Fruit fly (Drosophila melanogaster) whole organism, prepupa: Measurements from ENCODE around the gene CG44195.
A peak's percentile ranks its signal among the peaks of the same experiment; 100 is the strongest.

Experiments
- Blimp-1 ChIP-seq: fragments of 200-800 bp; sonication (Bioruptor generic); optimal IDR thresholded peaks from 3 replicates; lab custom pipeline; 2017; ENCODE audit warnings: missing biosample characterization, missing genetic modification characterization, mild to moderate bottlenecking, moderate library complexity, missing genetic modification reagents
- CG10631 ChIP-seq: fragments of 200-800 bp; sonication (Bioruptor generic); optimal IDR thresholded peaks from 2 replicates; lab custom pipeline; 2016; ENCODE audit warnings: missing biosample characterization, missing genetic modification characterization
- CG10669 ChIP-seq: fragments of 200-800 bp; sonication (Bioruptor generic); optimal IDR thresholded peaks from 3 replicates; lab custom pipeline; 2018; ENCODE audit warnings: missing biosample characterization, mild to moderate bottlenecking, missing genetic modification characterization, moderate library complexity
- CG11294 ChIP-seq: fragments of 200-800 bp; sonication (Bioruptor generic); IDR thresholded peaks from 2 replicates; pipeline ENCODE4 v1.3.6; 2022; ENCODE audit warnings: missing biosample characterization, missing genetic modification characterization
- CG11762 ChIP-seq: fragments of 200-800 bp; sonication (Bioruptor generic); optimal IDR thresholded peaks from 3 replicates; lab custom pipeline; 2016; ENCODE audit warnings: missing biosample characterization, missing genetic modification characterization; ENCODE audit not compliant: insufficient read depth
- CG11902 ChIP-seq: fragments of 200-800 bp; sonication (Bioruptor generic); optimal IDR thresholded peaks from 3 replicates; lab custom pipeline; 2016; ENCODE audit warnings: missing biosample characterization, missing genetic modification characterization
- CG1621 ChIP-seq: fragments of 200-800 bp; sonication (Bioruptor generic); optimal IDR thresholded peaks from 3 replicates; lab custom pipeline; 2018; ENCODE audit warnings: missing biosample characterization, mild to moderate bottlenecking, missing genetic modification characterization
- CG16779 ChIP-seq: fragments of 200-800 bp; sonication (Bioruptor generic); optimal IDR thresholded peaks from 3 replicates; lab custom pipeline; 2017; ENCODE audit warnings: missing biosample characterization, mild to moderate bottlenecking, missing genetic modification characterization
- CG3032 ChIP-seq: fragments of 200-800 bp; optimal IDR thresholded peaks from 2 replicates; lab custom pipeline; 2019; ENCODE audit warnings: missing biosample characterization, mild to moderate bottlenecking, missing genetic modification characterization, moderate library complexity
- CG31627 ChIP-seq: fragments of 200-800 bp; sonication (Bioruptor generic); optimal IDR thresholded peaks from 3 replicates; lab custom pipeline; 2016; ENCODE audit warnings: missing biosample characterization, missing genetic modification characterization
- CG34406 ChIP-seq: fragments of 200-800 bp; sonication (Bioruptor generic); optimal IDR thresholded peaks from 3 replicates; lab custom pipeline; 2016; ENCODE audit warnings: missing biosample characterization, missing genetic modification characterization
- CG3919 ChIP-seq: fragments of 200-800 bp; sonication (Bioruptor generic); optimal IDR thresholded peaks from 3 replicates; lab custom pipeline; 2016; ENCODE audit warnings: missing biosample characterization, missing genetic modification characterization
- CG4318 ChIP-seq: fragments of 200-800 bp; sonication (Bioruptor generic); optimal IDR thresholded peaks from 3 replicates; lab custom pipeline; 2017; ENCODE audit warnings: missing biosample characterization, mild to moderate bottlenecking, missing genetic modification characterization
- CG6163 ChIP-seq: fragments of 200-800 bp; sonication (Bioruptor generic); IDR thresholded peaks from 3 replicates; pipeline ENCODE4 v1.3.6; 2022; ENCODE audit warnings: missing biosample characterization, missing genetic modification characterization
- CG6276 ChIP-seq: fragments of 200-800 bp; sonication (Bioruptor generic); optimal IDR thresholded peaks from 2 replicates; lab custom pipeline; 2017; ENCODE audit warnings: missing biosample characterization, mild to moderate bottlenecking, missing genetic modification characterization
- CG6792 ChIP-seq: fragments of 200-800 bp; sonication (Bioruptor generic); optimal IDR thresholded peaks from 3 replicates; lab custom pipeline; 2016; ENCODE audit warnings: missing biosample characterization, missing genetic modification characterization
- CG6808 ChIP-seq: fragments of 200-800 bp; sonication (Bioruptor generic); optimal IDR thresholded peaks from 3 replicates; lab custom pipeline; 2017; ENCODE audit warnings: missing biosample characterization, missing genetic modification characterization, mild to moderate bottlenecking, moderate library complexity, missing genetic modification reagents
- CG6854 ChIP-seq: fragments of 200-800 bp; sonication (Bioruptor generic); optimal IDR thresholded peaks from 2 replicates; lab custom pipeline; 2017; ENCODE audit warnings: missing biosample characterization, mild to moderate bottlenecking, missing genetic modification characterization
- CG8119 ChIP-seq: fragments of 200-800 bp; sonication (Bioruptor generic); IDR thresholded peaks from 3 replicates; pipeline ENCODE4 v1.3.6; 2022; ENCODE audit warnings: missing biosample characterization, missing genetic modification characterization
- CG8632 ChIP-seq: fragments of 200-800 bp; sonication (Bioruptor generic); optimal IDR thresholded peaks from 3 replicates; lab custom pipeline; 2016; ENCODE audit warnings: missing biosample characterization, missing genetic modification characterization
- Eip75B ChIP-seq: fragments of 200-800 bp; sonication (Bioruptor generic); optimal IDR thresholded peaks from 3 replicates; lab custom pipeline; 2016; ENCODE audit warnings: missing biosample characterization, missing genetic modification characterization
- Eip93F ChIP-seq: fragments of 200-800 bp; sonication (Bioruptor generic); optimal IDR thresholded peaks from 2 replicates; lab custom pipeline; 2016; ENCODE audit warnings: missing biosample characterization, mild to moderate bottlenecking, missing genetic modification characterization
- Ets21C ChIP-seq: fragments of 200-800 bp; sonication (Bioruptor generic); optimal IDR thresholded peaks from 3 replicates; lab custom pipeline; 2016; ENCODE audit warnings: missing biosample characterization, missing genetic modification characterization
- Gug ChIP-seq: fragments of 200-800 bp; sonication (Bioruptor generic); IDR thresholded peaks from 2 replicates; pipeline ENCODE4 v1.3.6; 2022; ENCODE audit warnings: missing biosample characterization, missing genetic modification characterization
- Hr38 ChIP-seq: sonication (Bioruptor generic); optimal IDR thresholded peaks from 2 replicates; lab custom pipeline; 2016; ENCODE audit warnings: missing biosample characterization, missing genetic modification characterization
- Hr39 ChIP-seq: fragments of 200-800 bp; sonication (Bioruptor generic); optimal IDR thresholded peaks from 2 replicates; lab custom pipeline; 2016; ENCODE audit warnings: missing biosample characterization, missing genetic modification characterization
- Lpt ChIP-seq: fragments of 200-800 bp; sonication (Bioruptor generic); optimal IDR thresholded peaks from 3 replicates; lab custom pipeline; 2016; ENCODE audit warnings: missing biosample characterization, missing genetic modification characterization
- Met ChIP-seq: fragments of 200-800 bp; sonication (Bioruptor generic); optimal IDR thresholded peaks from 3 replicates; lab custom pipeline; 2016; ENCODE audit warnings: missing biosample characterization, missing genetic modification characterization
- OdsH ChIP-seq: fragments of 200-800 bp; sonication (Bioruptor generic); optimal IDR thresholded peaks from 3 replicates; lab custom pipeline; 2016; ENCODE audit warnings: missing biosample characterization, missing genetic modification characterization
- Sox102F ChIP-seq: fragments of 200-800 bp; sonication (Bioruptor generic); optimal IDR thresholded peaks from 2 replicates; lab custom pipeline; 2016; ENCODE audit warnings: missing biosample characterization, mild to moderate bottlenecking, missing genetic modification characterization
- Sox14 ChIP-seq: fragments of 200-800 bp; sonication (Bioruptor generic); optimal IDR thresholded peaks from 3 replicates; lab custom pipeline; 2016; ENCODE audit warnings: missing biosample characterization, missing genetic modification characterization
- achi ChIP-seq: fragments of 200-800 bp; sonication (Bioruptor generic); optimal IDR thresholded peaks from 3 replicates; lab custom pipeline; 2016; ENCODE audit warnings: missing biosample characterization, missing genetic modification characterization
- acj6 ChIP-seq: fragments of 200-800 bp; sonication (Bioruptor generic); optimal IDR thresholded peaks from 3 replicates; lab custom pipeline; 2016; ENCODE audit warnings: missing biosample characterization, missing genetic modification characterization
- cyc ChIP-seq: fragments of 200-800 bp; sonication (Bioruptor generic); optimal IDR thresholded peaks from 3 replicates; lab custom pipeline; 2016; ENCODE audit warnings: missing biosample characterization, missing genetic modification characterization
- dac ChIP-seq: fragments of 200-800 bp; sonication (Bioruptor generic); optimal IDR thresholded peaks from 2 replicates; lab custom pipeline; 2017; ENCODE audit warnings: missing biosample characterization, mild to moderate bottlenecking, missing genetic modification characterization
- dsx ChIP-seq: fragments of 200-800 bp; optimal IDR thresholded peaks from 3 replicates; lab custom pipeline; 2019; ENCODE audit warnings: missing biosample characterization, mild to moderate bottlenecking, missing genetic modification characterization, moderate library complexity; ENCODE audit not compliant: poor library complexity, severe bottlenecking
- eg ChIP-seq: fragments of 200-800 bp; sonication (Bioruptor generic); IDR thresholded peaks from 3 replicates; pipeline ENCODE4 v1.3.6; 2022; ENCODE audit warnings: missing biosample characterization, missing genetic modification characterization
- esn ChIP-seq: fragments of 200-800 bp; sonication (Bioruptor generic); optimal IDR thresholded peaks from 2 replicates; lab custom pipeline; 2016; ENCODE audit warnings: missing biosample characterization, mild to moderate bottlenecking, missing genetic modification characterization, moderate library complexity
- fd59A ChIP-seq: fragments of 200-800 bp; sonication (Bioruptor generic); optimal IDR thresholded peaks from 2 replicates; lab custom pipeline; 2017; ENCODE audit warnings: missing biosample characterization, mild to moderate bottlenecking, missing genetic modification characterization, missing genetic modification reagents
- fd85E ChIP-seq: fragments of 200-800 bp; sonication (Bioruptor generic); optimal IDR thresholded peaks from 3 replicates; lab custom pipeline; 2016; ENCODE audit warnings: missing biosample characterization, missing genetic modification characterization
- fkh ChIP-seq: fragments of 200-800 bp; sonication (Bioruptor generic); optimal IDR thresholded peaks from 3 replicates; lab custom pipeline; 2017; ENCODE audit warnings: missing biosample characterization, mild to moderate bottlenecking, missing genetic modification characterization, moderate library complexity
- lz ChIP-seq: fragments of 200-800 bp; sonication (Bioruptor generic); optimal IDR thresholded peaks from 3 replicates; lab custom pipeline; 2016; ENCODE audit warnings: missing biosample characterization, missing genetic modification characterization
- net ChIP-seq: fragments of 200-800 bp; sonication (Bioruptor generic); optimal IDR thresholded peaks from 3 replicates; lab custom pipeline; 2016; ENCODE audit warnings: missing biosample characterization, missing genetic modification characterization
- pdm3 ChIP-seq: fragments of 200-800 bp; sonication (Bioruptor generic); optimal IDR thresholded peaks from 3 replicates; lab custom pipeline; 2016; ENCODE audit warnings: missing biosample characterization, missing genetic modification characterization
- salr ChIP-seq, 2 experiments: fragments of 200-800 bp; sonication (Bioruptor generic); optimal IDR thresholded peaks; 3 replicates each; lab custom pipeline; 2016 to 2018; ENCODE audit warnings: missing biosample characterization in 2 of 2, missing genetic modification characterization in 2 of 2, mild to moderate bottlenecking in 1 of 2
- ss ChIP-seq, 2 experiments: fragments of 200-800 bp; sonication (Bioruptor generic); optimal IDR thresholded peaks; 2 replicates in 1 of 2; 3 replicates in 1 of 2; lab custom pipeline; 2017 to 2018; ENCODE audit warnings: mild to moderate bottlenecking in 2 of 2, missing biosample characterization in 2 of 2, missing genetic modification characterization in 2 of 2, moderate library complexity in 1 of 2
- svp ChIP-seq: fragments of 200-800 bp; sonication (Bioruptor generic); peaks from one replicate; lab custom pipeline; 2016; ENCODE audit warnings: missing biosample characterization, missing genetic modification characterization
- topi ChIP-seq: fragments of 200-800 bp; sonication (Bioruptor generic); optimal IDR thresholded peaks from 3 replicates; lab custom pipeline; 2016; ENCODE audit warnings: missing biosample characterization, missing genetic modification characterization

Gene CG44195

DNA sequence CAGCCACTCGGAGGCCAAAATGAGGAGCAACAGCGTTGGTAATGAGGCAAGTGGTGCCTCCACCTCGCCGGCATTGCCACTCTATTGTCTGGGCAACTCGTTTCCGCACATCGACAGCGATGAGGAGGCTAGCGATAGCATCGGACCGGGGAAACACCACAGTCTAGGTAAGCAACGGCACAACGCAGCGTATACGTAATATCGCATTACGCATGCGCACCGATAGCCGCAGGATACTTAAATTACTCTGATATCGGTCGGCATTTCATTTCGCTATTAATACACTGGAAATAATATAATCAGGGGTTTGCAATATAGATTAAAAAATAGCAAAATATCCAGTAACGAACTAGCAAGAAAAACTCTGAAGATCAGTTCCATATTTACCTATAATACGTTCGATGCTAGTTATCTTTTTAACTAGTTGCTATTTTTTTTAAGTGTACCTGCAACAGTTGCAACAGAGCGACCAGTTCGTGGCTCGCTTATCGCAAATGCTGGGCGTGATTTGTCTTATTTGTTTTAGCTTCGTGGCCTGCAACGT lies 77.9 kb downstream of the CG44195 start (continued):
- TF ChIP-seq Lpt (GFP tag; lab: Kevin White, UChicago) (peak; percentile 51), salr (GFP tag; optimal IDR thresholded peaks at IDR 0.05; lab: Kevin White, UChicago) (no peak), CG6808 (GFP tag; lab: Kevin White, UChicago) (no peak), dsx (GFP tag; lab: Kevin White, UChicago) (no peak), CG34406 (GFP tag; lab: Kevin White, UChicago) (no peak), Gug (peak; percentile 72), Hr39 (GFP tag; lab: Kevin White, UChicago) (no peak), CG6163 (GFP tag; lab: Robert Waterston, UW) (peak; percentile 75), Ets21C (GFP tag; lab: Kevin White, UChicago) (no peak), OdsH (no peak), Hr38 (GFP tag; lab: Kevin White, UChicago) (no peak), CG10669 (GFP tag; lab: Kevin White, UChicago) (no peak), fd59A (no peak)
- TF ChIP-seq, all 60 proteins: peak for 9

DNA sequence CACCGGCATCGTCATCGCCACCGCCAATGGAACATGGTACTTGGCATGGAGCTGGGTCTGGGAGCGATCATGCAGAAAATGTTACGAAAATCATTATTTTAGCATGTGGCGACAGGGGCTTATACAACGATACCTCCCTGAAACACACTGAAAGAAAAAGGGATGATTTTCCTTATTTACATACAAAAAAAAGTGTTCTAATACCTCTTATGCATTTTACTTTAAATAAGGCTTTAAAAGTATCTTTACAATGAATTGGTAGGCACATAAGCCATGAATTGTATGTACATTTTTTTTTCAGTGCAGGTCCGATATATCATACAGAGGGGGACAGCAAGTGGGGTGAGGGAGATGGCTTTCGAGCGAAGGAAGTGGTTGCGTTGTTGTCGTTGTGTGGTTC lies 81.2 kb downstream of the CG44195 start:
- TF ChIP-seq Lpt (GFP tag; lab: Kevin White, UChicago) = no peak
- TF ChIP-seq Hr39 (GFP tag; lab: Kevin White, UChicago) = peak; percentile 84
- peak; percentile 32 for TF ChIP-seq CG6276 (GFP tag; lab: Kevin White, UChicago)
- peak; percentile 48 for TF ChIP-seq CG3032 (tag; lab: Kevin White, UChicago)
- no peak for TF ChIP-seq CG11294 (GFP tag; lab: Robert Waterston, UW)
- peak; percentile 70 for TF ChIP-seq CG6792 (GFP tag; lab: Kevin White, UChicago)
- peak; percentile 76 for TF ChIP-seq Eip75B (GFP tag; lab: Kevin White, UChicago)
- TF ChIP-seq CG11762 (GFP tag; lab: Kevin White, UChicago) = peak; percentile 47
- peak; percentile 75 for TF ChIP-seq acj6
- peak; percentile 49; the same call in 1 of the 3 replicates for TF ChIP-seq CG8119
- TF ChIP-seq salr (GFP tag; optimal IDR thresholded peaks at IDR 0.05; lab: Kevin White, UChicago) = peak; percentile 22 to 32
- peak; percentile 86 for TF ChIP-seq esn
- TF ChIP-seq CG3919 (GFP tag; lab: Kevin White, UChicago) = peak; percentile 74
- peak; percentile 43 for TF ChIP-seq fd59A
- TF ChIP-seq CG11902 (GFP tag; lab: Kevin White, UChicago) = peak; percentile 63
- TF ChIP-seq achi (GFP tag; lab: Kevin White, UChicago) = peak; percentile 69
- TF ChIP-seq CG6163 (GFP tag; lab: Robert Waterston, UW) = peak; percentile 80
- TF ChIP-seq pdm3 (GFP tag; lab: Kevin White, UChicago) = peak; percentile 71
- TF ChIP-seq Blimp-1 (GFP tag; lab: Kevin White, UChicago) = no peak
- peak; percentile 69 for TF ChIP-seq CG10631 (GFP tag; lab: Kevin White, UChicago)
- TF ChIP-seq lz (GFP tag; lab: Kevin White, UChicago) = peak; percentile 77
- TF ChIP-seq ss (GFP tag; optimal IDR thresholded peaks at IDR 0.05; lab: Kevin White, UChicago) = peak; percentile 46 to 54
- TF ChIP-seq CG4318 (GFP tag; lab: Kevin White, UChicago) = peak; percentile 13
- TF ChIP-seq topi (GFP tag; lab: Kevin White, UChicago) = peak; percentile 82
- peak; percentile 81 for TF ChIP-seq CG31627 (GFP tag; lab: Kevin White, UChicago)
- TF ChIP-seq CG34406 (GFP tag; lab: Kevin White, UChicago) = peak; percentile 72
- peak; percentile 90 for TF ChIP-seq svp (GFP tag; lab: Kevin White, UChicago)
- TF ChIP-seq cyc (GFP tag; lab: Kevin White, UChicago) = peak; percentile 84
- TF ChIP-seq Met = peak; percentile 86
- TF ChIP-seq Eip93F = peak; percentile 21
- no peak for TF ChIP-seq Hr38 (GFP tag; lab: Kevin White, UChicago)
- TF ChIP-seq CG10669 (GFP tag; lab: Kevin White, UChicago) = peak; percentile 64
- no peak for TF ChIP-seq CG6854 (GFP tag; lab: Kevin White, UChicago)
- TF ChIP-seq fd85E (GFP tag; lab: Kevin White, UChicago) = no peak
- peak; percentile 58 for TF ChIP-seq CG8632 (GFP tag; lab: Kevin White, UChicago)
- peak; percentile 54; the same call in 2 of the 3 replicates for TF ChIP-seq eg (GFP tag; lab: Robert Waterston, UW)
- TF ChIP-seq CG6808 (GFP tag; lab: Kevin White, UChicago) = peak; percentile 52
- TF ChIP-seq Sox14 (GFP tag; lab: Kevin White, UChicago) = peak; percentile 74
- TF ChIP-seq CG1621 (tag; lab: Kevin White, UChicago) = peak; percentile 58
- TF ChIP-seq net (GFP tag; lab: Kevin White, UChicago) = peak; percentile 69
- TF ChIP-seq dac (GFP tag; lab: Kevin White, UChicago) = no peak
- no peak for TF ChIP-seq fkh (GFP tag; lab: Kevin White, UChicago)
- TF ChIP-seq Sox102F (GFP tag; lab: Kevin White, UChicago) = peak; percentile 76
- TF ChIP-seq CG16779 (tag; lab: Kevin White, UChicago) = no peak
